Worm (Caenorhabditis elegans) whole organism, L4 larva: ENCODE data around the gene gln-2.

Source experiments
- F10B5.3 ChIP-seq: sonication (generic microtip); optimal IDR thresholded peaks from 2 replicates; lab custom pipeline; 2016; ENCODE audit warnings: mild to moderate bottlenecking, missing genetic modification characterization, missing compliant biosample characterization
- F37D6.2 ChIP-seq: sonication (generic microtip); optimal IDR thresholded peaks from 2 replicates; lab custom pipeline; 2016; ENCODE audit warnings: mild to moderate bottlenecking, missing genetic modification characterization, missing compliant biosample characterization
- F44E2.7 ChIP-seq: fragments of 200-800 bp; sonication (Bioruptor generic); IDR thresholded peaks from 2 replicates; pipeline ENCODE4 v2.1.2; 2022; ENCODE audit warnings: missing genetic modification characterization, missing compliant biosample characterization
- T26A8.4 ChIP-seq: fragments of 200-800 bp; sonication (Bioruptor generic); IDR thresholded peaks from 2 replicates; pipeline ENCODE4 v1.3.6; 2022; ENCODE audit warnings: missing genetic modification characterization, missing compliant biosample characterization
- Y75B8A.6 ChIP-seq: fragments of 200-800 bp; sonication (Bioruptor generic); IDR thresholded peaks from 2 replicates; pipeline ENCODE4 v1.3.6; 2022; ENCODE audit warnings: missing genetic modification reagents, missing genetic modification characterization, missing compliant biosample characterization
- aha-1 ChIP-seq: fragments of 150-350 bp; peaks from one replicate; lab custom pipeline; 2014; ENCODE audit warnings: missing biosample characterization, missing genetic modification characterization
- aly-2 ChIP-seq: sonication (generic microtip); optimal IDR thresholded peaks from 2 replicates; lab custom pipeline; 2018; ENCODE audit warnings: missing biosample characterization, missing genetic modification characterization
- ama-1 ChIP-seq: fragments of 150-350 bp; optimal IDR thresholded peaks from 2 replicates; lab custom pipeline; 2014; ENCODE audit warnings: inconsistent platforms, mixed read lengths
- ceh-32 ChIP-seq: sonication (generic microtip); optimal IDR thresholded peaks from 2 replicates; lab custom pipeline; 2016; ENCODE audit warnings: mild to moderate bottlenecking, missing genetic modification characterization, missing compliant biosample characterization; ENCODE audit not compliant: poor library complexity
- ces-1 ChIP-seq: fragments of 150-350 bp; sonication (generic microtip); optimal IDR thresholded peaks from 4 replicates; lab custom pipeline; 2014; ENCODE audit warnings: missing biosample characterization, missing genetic modification reagents, missing genetic modification characterization
- ctbp-1 ChIP-seq: fragments of 200-800 bp; sonication (Bioruptor generic); IDR thresholded peaks from 2 replicates; pipeline ENCODE4 v1.3.6; 2022; ENCODE audit warnings: missing genetic modification reagents, missing genetic modification characterization, missing compliant biosample characterization
- daf-16 ChIP-seq, 3 experiments: sonication (generic microtip); optimal IDR thresholded peaks; 2 replicates each; lab custom pipeline; 2016 to 2017; ENCODE audit warnings: missing genetic modification characterization in 3 of 3, missing genetic modification reagents in 3 of 3, mild to moderate bottlenecking in 2 of 3, missing compliant biosample characterization in 2 of 3, missing biosample characterization in 1 of 3, moderate library complexity in 1 of 3
- daf-19 ChIP-seq: fragments of 200-800 bp; sonication (Bioruptor generic); conservative IDR thresholded peaks from 2 replicates; pipeline ENCODE4 v1.3.6; 2022; ENCODE audit warnings: missing genetic modification characterization, missing compliant biosample characterization
- dmd-6 ChIP-seq: fragments of 200-800 bp; sonication (Bioruptor generic); IDR thresholded peaks from 2 replicates; pipeline ENCODE4 v1.3.6; 2022; ENCODE audit warnings: missing genetic modification reagents, missing genetic modification characterization, missing compliant biosample characterization
- dpl-1 ChIP-seq: fragments of 150-350 bp; optimal IDR thresholded peaks from 2 replicates; lab custom pipeline; 2014; ENCODE audit warnings: missing biosample characterization, missing genetic modification reagents, missing genetic modification characterization
- dve-1 ChIP-seq: sonication (generic microtip); optimal IDR thresholded peaks from 2 replicates; lab custom pipeline; 2017; ENCODE audit warnings: antibody characterized with exemption, mild to moderate bottlenecking, missing genetic modification characterization, missing compliant biosample characterization; ENCODE audit not compliant: insufficient read depth
- fkh-10 ChIP-seq: fragments of 150-350 bp; optimal IDR thresholded peaks from 2 replicates; lab custom pipeline; 2014; ENCODE audit warnings: missing biosample characterization, missing genetic modification reagents, missing genetic modification characterization
- gei-8 ChIP-seq: fragments of 200-800 bp; sonication (Bioruptor generic); optimal IDR thresholded peaks from 2 replicates; lab custom pipeline; 2018; ENCODE audit warnings: mild to moderate bottlenecking, missing genetic modification characterization, missing compliant biosample characterization
- hif-1 ChIP-seq, 2 experiments: sonication (generic microtip); optimal IDR thresholded peaks; 2 replicates each; lab custom pipeline; 2016 to 2017; ENCODE audit warnings: missing compliant biosample characterization in 2 of 2, missing genetic modification characterization in 2 of 2, missing genetic modification reagents in 2 of 2, missing genotype in 2 of 2, mild to moderate bottlenecking in 1 of 2
- hlh-11 ChIP-seq: fragments of 200-800 bp; sonication (Bioruptor generic); optimal IDR thresholded peaks from 2 replicates; lab custom pipeline; 2018; ENCODE audit warnings: mild to moderate bottlenecking, missing genetic modification characterization, missing compliant biosample characterization
- hlh-30 ChIP-seq: sonication (generic microtip); optimal IDR thresholded peaks from 2 replicates; lab custom pipeline; 2017; ENCODE audit warnings: antibody characterized with exemption, mild to moderate bottlenecking, missing genetic modification characterization, missing compliant biosample characterization; ENCODE audit not compliant: insufficient read depth
- hmg-1.1 ChIP-seq: fragments of 200-800 bp; sonication (Bioruptor generic); IDR thresholded peaks from 2 replicates; pipeline ENCODE4 v1.3.6; 2022; ENCODE audit warnings: missing genetic modification reagents, missing genetic modification characterization, missing compliant biosample characterization
- lim-7 ChIP-seq: fragments of 200-800 bp; sonication (Bioruptor generic); IDR thresholded peaks from 2 replicates; pipeline ENCODE4 v1.3.6; 2022; ENCODE audit warnings: missing genetic modification characterization, missing compliant biosample characterization
- lsy-2 ChIP-seq, 2 experiments: fragments of 150-350 bp in 1 of 2; sonication (generic microtip) in 1 of 2; optimal IDR thresholded peaks; 2 replicates each; lab custom pipeline; 2014 to 2017; ENCODE audit warnings: missing biosample characterization in 2 of 2, missing genetic modification characterization in 2 of 2
- mdl-1 ChIP-seq, 2 experiments: fragments of 150-350 bp in 1 of 2; sonication (generic microtip) in 1 of 2; optimal IDR thresholded peaks; 2 replicates each; lab custom pipeline; 2014 to 2017; ENCODE audit warnings: missing biosample characterization in 2 of 2, missing genetic modification characterization in 2 of 2
- mdt-29 ChIP-seq: fragments of 200-800 bp; sonication (Bioruptor generic); IDR thresholded peaks from 2 replicates; pipeline ENCODE4 v1.3.6; 2022; ENCODE audit warnings: missing genetic modification reagents, missing genetic modification characterization, missing compliant biosample characterization
- mep-1 ChIP-seq: fragments of 150-350 bp; sonication (generic microtip); optimal IDR thresholded peaks from 3 replicates; lab custom pipeline; 2014; ENCODE audit warnings: missing biosample characterization, missing genetic modification characterization
- mes-2 ChIP-seq: sonication (generic microtip); optimal IDR thresholded peaks from 2 replicates; lab custom pipeline; 2016; ENCODE audit warnings: missing genotype, mild to moderate bottlenecking, missing genetic modification characterization, missing compliant biosample characterization; ENCODE audit not compliant: poor library complexity, severe bottlenecking
- nhr-10 ChIP-seq: fragments of 150-350 bp; optimal IDR thresholded peaks from 2 replicates; lab custom pipeline; 2014; ENCODE audit warnings: missing biosample characterization, missing genetic modification characterization
- nhr-111 ChIP-seq: fragments of 200-800 bp; sonication (Bioruptor generic); optimal IDR thresholded peaks from 2 replicates; lab custom pipeline; 2018; ENCODE audit warnings: mild to moderate bottlenecking, missing genetic modification characterization, missing compliant biosample characterization
- nhr-25 ChIP-seq: sonication (generic microtip); optimal IDR thresholded peaks from 2 replicates; lab custom pipeline; 2017; ENCODE audit warnings: missing genetic modification characterization, mild to moderate bottlenecking, missing compliant biosample characterization, antibody characterized with exemption, moderate library complexity, borderline replicate concordance; ENCODE audit not compliant: insufficient read depth
- nhr-28 ChIP-seq: fragments of 150-350 bp; optimal IDR thresholded peaks from 2 replicates; lab custom pipeline; 2014; ENCODE audit warnings: missing biosample characterization, missing genetic modification characterization
- nhr-41 ChIP-seq: fragments of 200-800 bp; sonication (Bioruptor generic); IDR thresholded peaks from 2 replicates; pipeline ENCODE4 v1.3.6; 2022; ENCODE audit warnings: missing genetic modification reagents, missing genetic modification characterization, missing compliant biosample characterization
- nhr-42 ChIP-seq: fragments of 200-800 bp; sonication (Bioruptor generic); IDR thresholded peaks from 2 replicates; pipeline ENCODE4 v1.3.6; 2022; ENCODE audit warnings: missing genetic modification characterization, missing compliant biosample characterization
- nhr-76 ChIP-seq: fragments of 150-350 bp; optimal IDR thresholded peaks from 2 replicates; lab custom pipeline; 2014; ENCODE audit warnings: missing biosample characterization, missing genetic modification characterization
- rbr-2 ChIP-seq: sonication (generic microtip); optimal IDR thresholded peaks from 2 replicates; lab custom pipeline; 2016; ENCODE audit warnings: missing genotype, missing genetic modification characterization, missing compliant biosample characterization
- set-16 ChIP-seq: fragments of 200-800 bp; sonication (Bioruptor generic); IDR thresholded peaks from 2 replicates; pipeline ENCODE4 v1.3.6; 2022; ENCODE audit warnings: missing genetic modification reagents, missing genetic modification characterization, missing compliant biosample characterization
- unc-62 ChIP-seq, 3 experiments: fragments of 150-350 bp in 1 of 3; sonication (generic microtip); optimal IDR thresholded peaks in 2 of 3; peaks in 1 of 3; 1 replicate in 1 of 3; 2 replicates in 2 of 3; lab custom pipeline; 2014 to 2017; ENCODE audit warnings: missing biosample characterization in 3 of 3, missing genetic modification characterization in 3 of 3, missing genetic modification reagents in 3 of 3, missing genotype in 1 of 3
- vab-7 ChIP-seq: fragments of 200-800 bp; sonication (Bioruptor generic); IDR thresholded peaks from 2 replicates; pipeline ENCODE4 v1.3.6; 2022; ENCODE audit warnings: missing genetic modification reagents, missing genetic modification characterization, missing compliant biosample characterization
- zfp-2 ChIP-seq: sonication (generic microtip); optimal IDR thresholded peaks from 2 replicates; lab custom pipeline; 2016; ENCODE audit warnings: mild to moderate bottlenecking, missing genetic modification characterization, missing compliant biosample characterization
- zfp-3 ChIP-seq: fragments of 200-800 bp; sonication (Bioruptor generic); conservative IDR thresholded peaks from 2 replicates; pipeline ENCODE4 v1.3.6; 2022; ENCODE audit warnings: missing genetic modification reagents, missing genetic modification characterization, missing compliant biosample characterization

The gln-2 gene

ce11 chrIII:9908769-9909168 lies 35.9 kb downstream of the gln-2 start:
- TF ChIP-seq mdt-29 (no peak), T26A8.4 (GFP tag; lab: Robert Waterston, UW) (no peak), hlh-30 (tag; lab: Kevin White, UChicago) (peak; percentile 7), dve-1 (tag; lab: Kevin White, UChicago) (peak; percentile 2)

- TF ChIP-seq nhr-28 (tag; lab: Kevin White, UChicago): peak; percentile 37
- no peak for TF ChIP-seq nhr-42 (GFP tag; lab: Robert Waterston, UW)
- no peak for TF ChIP-seq mdl-1 (tag; optimal IDR thresholded peaks at IDR 0.05; lab: Kevin White, UChicago)
- peak; percentile 22 for TF ChIP-seq mes-2 (tag; lab: Kevin White, UChicago)
- peak in 1 of 2 experiments; percentile 23 for TF ChIP-seq unc-62 (GFP tag; optimal IDR thresholded peaks at IDR 0.05 in 1 of 2; lab: Kevin White, UChicago)
- TF ChIP-seq unc-62 (tag; optimal IDR thresholded peaks at IDR 0.05; lab: Kevin White, UChicago): no peak
Observed at ce11 chrIII:9907574-9907973, 37.0 kb downstream of the gln-2 start.

ce11 chrIII:9905307-9905706 lies 39.3 kb downstream of the gln-2 start:
- TF ChIP-seq nhr-76 (tag; lab: Kevin White, UChicago): no peak
- no peak for TF ChIP-seq Y75B8A.6 (GFP tag; lab: Robert Waterston, UW)
- TF ChIP-seq nhr-41 (GFP tag; lab: Robert Waterston, UW): no peak
- TF ChIP-seq unc-62 (GFP tag; optimal IDR thresholded peaks at IDR 0.05 in 1 of 2; lab: Kevin White, UChicago): peak in 1 of 2 experiments; percentile 95
- TF ChIP-seq unc-62 (tag; optimal IDR thresholded peaks at IDR 0.05; lab: Kevin White, UChicago): no peak
- no peak for TF ChIP-seq daf-19 (GFP tag; lab: Robert Waterston, UW)
- no peak for TF ChIP-seq dpl-1 (GFP tag; lab: Kevin White, UChicago)
- TF ChIP-seq dmd-6: 0 out of 2 replicates have a peak, but pooled peaks have one; percentile 21
- no peak for TF ChIP-seq ceh-32 (tag; lab: Kevin White, UChicago)
- 0 out of 2 replicates have a peak, but pooled peaks have one; percentile 44 for TF ChIP-seq ctbp-1 (GFP tag; lab: Robert Waterston, UW)
- peak in 1 of 2 experiments; percentile 11 for TF ChIP-seq hif-1 (tag; optimal IDR thresholded peaks at IDR 0.05; lab: Kevin White, UChicago)
- TF ChIP-seq F10B5.3 (tag; lab: Kevin White, UChicago): no peak
- TF ChIP-seq zfp-3 (GFP tag; lab: Robert Waterston, UW): no peak
- TF ChIP-seq hlh-11 (tag; lab: Kevin White, UChicago): peak; percentile 19
- no peak for TF ChIP-seq vab-7
- peak; percentile 45 for TF ChIP-seq mep-1 (tag; lab: Kevin White, UChicago)
- TF ChIP-seq aly-2: no peak
- TF ChIP-seq ama-1 (lab: Kevin White, UChicago): no peak
- TF ChIP-seq nhr-111 (GFP tag; lab: Kevin White, UChicago): no peak
- peak; percentile 47 for TF ChIP-seq rbr-2
- no peak for TF ChIP-seq F37D6.2 (tag; lab: Kevin White, UChicago)
- TF ChIP-seq fkh-10 (GFP tag; lab: Kevin White, UChicago): peak; percentile 83
- peak; percentile 90 for TF ChIP-seq aha-1
- TF ChIP-seq F44E2.7: no peak
- TF ChIP-seq gei-8 (GFP tag; lab: Kevin White, UChicago): no peak
- TF ChIP-seq set-16 (GFP tag; lab: Robert Waterston, UW): 0 out of 2 replicates have a peak, but pooled peaks have one; percentile 17
- TF ChIP-seq hmg-1.1 (GFP tag; lab: Robert Waterston, UW): 0 out of 2 replicates have a peak, but pooled peaks have one; percentile 51
- peak; percentile 73 for TF ChIP-seq ces-1 (GFP tag; lab: Kevin White, UChicago)
- TF ChIP-seq nhr-25 (tag; lab: Kevin White, UChicago): no peak
- no peak for TF ChIP-seq daf-16 (GFP tag; optimal IDR thresholded peaks at IDR 0.05; lab: Kevin White, UChicago)
- no peak for TF ChIP-seq daf-16 (tag; optimal IDR thresholded peaks at IDR 0.05; lab: Kevin White, UChicago)
- TF ChIP-seq mdl-1 (tag; optimal IDR thresholded peaks at IDR 0.05; lab: Kevin White, UChicago): peak in 1 of 2 experiments; percentile 36
- no peak for TF ChIP-seq zfp-2 (tag; lab: Kevin White, UChicago)
- TF ChIP-seq nhr-10 (tag; lab: Kevin White, UChicago): no peak
- TF ChIP-seq lsy-2 (tag; optimal IDR thresholded peaks at IDR 0.05; lab: Kevin White, UChicago): peak in 1 of 2 experiments; percentile 1
- peak; percentile 80 for TF ChIP-seq hlh-30 (tag; lab: Kevin White, UChicago)
- no peak for TF ChIP-seq lim-7
